Worm (Caenorhabditis elegans): Measurements from ENCODE around the gene C44H9.5.

C44H9.5 gene

ce11 chrV:12811810-12812209 lies 37.9 kb downstream of the C44H9.5 start:
- TF ChIP-seq nfya-2 (GFP tag; IDR thresholded peaks at IDR 0.05) (no peak), C06A6.2 (GFP tag; conservative IDR thresholded peaks at IDR 0.05) (peak; percentile 12; the same call in 1 of the 2 replicates), nfyb-1 (GFP tag; IDR thresholded peaks at IDR 0.05) (0 out of 2 replicates have a peak, but pooled peaks have one; percentile 63), bed-1 (GFP tag; IDR thresholded peaks at IDR 0.05) (no peak), cebp-1 (GFP tag; IDR thresholded peaks at IDR 0.05) (no peak), cebp-1 (tag; optimal IDR thresholded peaks at IDR 0.05) (peak; percentile 23), snpc-4 (GFP tag; optimal IDR thresholded peaks at IDR 0.05) (no peak), snpc-4 (tag; optimal IDR thresholded peaks at IDR 0.05) (no peak), K11D2.4 (GFP tag; IDR thresholded peaks at IDR 0.05) (0 out of 2 replicates have a peak, but pooled peaks have one; percentile 14), ama-1 (optimal IDR thresholded peaks at IDR 0.05) (no peak), ama-1 (GFP tag; optimal IDR thresholded peaks at IDR 0.05) (peak in 1 of 2 experiments; percentile 55), egrh-3 (GFP tag; IDR thresholded peaks at IDR 0.05) (no peak), Y95B8A.8 (GFP tag; IDR thresholded peaks at IDR 0.05) (0 out of 2 replicates have a peak, but pooled peaks have one; percentile 20), nhr-27 (tag; optimal IDR thresholded peaks at IDR 0.05) (no peak), lir-1 (GFP tag; conservative IDR thresholded peaks at IDR 0.05) (peak; percentile 43; the same call in 1 of the 2 replicates), lsl-1 (GFP tag; optimal IDR thresholded peaks at IDR 0.05) (no peak), sdz-38 (tag; optimal IDR thresholded peaks at IDR 0.05) (no peak), hrde-1 (tag; optimal IDR thresholded peaks at IDR 0.05; ENCODE audit: borderline replicate concordance) (no peak)

ce11 chrV:12811126-12811525 lies 38.5 kb downstream of the C44H9.5 start, which contains the start of gene ZC443.2:
Gene ZC443.2, minus strand, starts transcription at chrV:12811192.
- no peak for TF ChIP-seq somi-1 (GFP tag; optimal IDR thresholded peaks at IDR 0.05)
- no peak for TF ChIP-seq ceh-79 (tag; optimal IDR thresholded peaks at IDR 0.05)
- TF ChIP-seq B0336.3 (GFP tag; IDR thresholded peaks at IDR 0.05): no peak
- TF ChIP-seq lin-54 (GFP tag; optimal IDR thresholded peaks at IDR 0.05): no peak
- TF ChIP-seq mes-4 (tag; optimal IDR thresholded peaks at IDR 0.05): no peak
- peak; percentile 47 for TF ChIP-seq ceh-27 (GFP tag; optimal IDR thresholded peaks at IDR 0.05)

ce11 chrV:12809876-12810275 lies 39.8 kb downstream of the C44H9.5 start, which contains the start of gene ZC443.1:
Gene ZC443.1, minus strand, starts transcription at chrV:12810080.
- no peak for TF ChIP-seq ceh-27 (GFP tag; optimal IDR thresholded peaks at IDR 0.05)
- TF ChIP-seq ztf-28 (GFP tag; IDR thresholded peaks at IDR 0.05): no peak
- TF ChIP-seq ccch-3 (GFP tag; optimal IDR thresholded peaks at IDR 0.05): no peak
- TF ChIP-seq bed-1 (GFP tag; IDR thresholded peaks at IDR 0.05): no peak
- no peak for TF ChIP-seq F10E7.11 (tag; optimal IDR thresholded peaks at IDR 0.05)
- TF ChIP-seq xnd-1 (tag; optimal IDR thresholded peaks at IDR 0.05): no peak
- no peak for TF ChIP-seq rec-8 (tag; optimal IDR thresholded peaks at IDR 0.05)
- no peak for TF ChIP-seq egl-44 (GFP tag; IDR thresholded peaks at IDR 0.05)
- TF ChIP-seq nhr-120 (GFP tag; IDR thresholded peaks at IDR 0.05): no peak
- TF ChIP-seq mes-4 (tag; optimal IDR thresholded peaks at IDR 0.05): no peak
- TF ChIP-seq F22D6.2 (tag; optimal IDR thresholded peaks at IDR 0.05): no peak
- TF ChIP-seq ZK185.1 (tag; optimal IDR thresholded peaks at IDR 0.05; ENCODE audit: poor library complexity, severe bottlenecking): no peak
- TF ChIP-seq F23B12.7 (tag; optimal IDR thresholded peaks at IDR 0.05; ENCODE audit: insufficient read depth): no peak
- TF ChIP-seq F49E8.2 (tag; optimal IDR thresholded peaks at IDR 0.05; ENCODE audit: insufficient read depth): no peak

- TF ChIP-seq sdz-38 (tag; optimal IDR thresholded peaks at IDR 0.05) (no peak), him-1 (tag; optimal IDR thresholded peaks at IDR 0.05) (no peak), madf-8 (GFP tag; conservative IDR thresholded peaks at IDR 0.05) (no peak), nhr-27 (tag; optimal IDR thresholded peaks at IDR 0.05) (no peak), nfyb-1 (GFP tag; IDR thresholded peaks at IDR 0.05) (no peak), Y53F4B.3 (GFP tag; IDR thresholded peaks at IDR 0.05) (no peak), F57A8.1 (GFP tag; optimal IDR thresholded peaks at IDR 0.05) (no peak), hsf-1 (GFP tag; IDR thresholded peaks at IDR 0.05) (no peak), snpc-1.1 (tag; optimal IDR thresholded peaks at IDR 0.05; ENCODE audit: insufficient read depth) (no peak), nhr-179 (tag; optimal IDR thresholded peaks at IDR 0.05) (no peak), B0336.3 (GFP tag; IDR thresholded peaks at IDR 0.05) (no peak), zfh-2 (GFP tag; conservative IDR thresholded peaks at IDR 0.05) (no peak), ztf-6 (GFP tag; IDR thresholded peaks at IDR 0.05) (no peak), chd-7 (tag; optimal IDR thresholded peaks at IDR 0.05) (no peak), lsl-1 (GFP tag; optimal IDR thresholded peaks at IDR 0.05) (no peak)
These were observed 43.5 kb downstream of the C44H9.5 start, which contains the start of gene ZC443.7 for ce11 chrV:12806190-12806589. Gene ZC443.7, plus strand, starts transcription at chrV:12806490.

All from whole organism, young adult.